Worm (Caenorhabditis elegans) whole organism, midembryonic: ENCODE measurements around the gene sri-21.

ENCODE experiments used
- T22C8.4 ChIP-seq: fragments of 200-800 bp; sonication (Bioruptor generic); IDR thresholded peaks from 2 replicates; pipeline ENCODE4 v1.3.6; 2022; ENCODE audit warnings: missing genetic modification characterization, missing compliant biosample characterization
- cog-1 ChIP-seq: sonication (generic microtip); optimal IDR thresholded peaks from 2 replicates; lab custom pipeline; 2016; ENCODE audit warnings: missing genetic modification characterization, missing compliant biosample characterization
- flt-1 ChIP-seq: fragments of 200-800 bp; sonication (Bioruptor generic); IDR thresholded peaks from 2 replicates; pipeline ENCODE4 v1.3.6; 2022; ENCODE audit warnings: missing genetic modification characterization, missing compliant biosample characterization
- klf-2 ChIP-seq: fragments of 200-800 bp; sonication (Bioruptor generic); conservative IDR thresholded peaks from 2 replicates; pipeline ENCODE4 v1.3.6; 2022; ENCODE audit warnings: missing genetic modification reagents, missing genetic modification characterization, missing compliant biosample characterization
- med-1 ChIP-seq: sonication (generic microtip); optimal IDR thresholded peaks from 2 replicates; lab custom pipeline; 2017; ENCODE audit warnings: missing genetic modification characterization, mild to moderate bottlenecking, missing compliant biosample characterization, antibody characterized with exemption, missing genetic modification reagents; ENCODE audit not compliant: insufficient read depth
- ref-1 ChIP-seq: fragments of 200-800 bp; sonication (Bioruptor generic); conservative IDR thresholded peaks from 2 replicates; pipeline ENCODE4 v1.3.6; 2022; ENCODE audit warnings: missing genetic modification reagents, missing genetic modification characterization, missing compliant biosample characterization
- tab-1 ChIP-seq: fragments of 200-800 bp; sonication (Bioruptor generic); IDR thresholded peaks from 2 replicates; pipeline ENCODE4 v1.3.6; 2022; ENCODE audit warnings: missing genetic modification characterization, missing compliant biosample characterization
- ztf-23 ChIP-seq: fragments of 200-800 bp; sonication (Bioruptor generic); IDR thresholded peaks from 2 replicates; pipeline ENCODE4 v1.3.6; 2022; ENCODE audit warnings: missing genetic modification reagents, missing genetic modification characterization, missing compliant biosample characterization
- ztf-29 ChIP-seq: fragments of 200-800 bp; sonication (Bioruptor generic); IDR thresholded peaks from 2 replicates; pipeline ENCODE4 v1.3.6; 2022; ENCODE audit warnings: missing genetic modification reagents, missing genetic modification characterization, missing compliant biosample characterization

The sri-21 gene

ce11 chrV:3524970-3525369, 24.7 kb upstream of the sri-21 start, which contains the start of gene T24A6.7:
Gene T24A6.7, plus strand, starts transcription at chrV:3525270.
- TF ChIP-seq flt-1 (no peak), ref-1 (GFP tag; lab: Robert Waterston, UW) (no peak), med-1 (GFP tag; lab: Kevin White, UChicago) (no peak), T22C8.4 (GFP tag; lab: Robert Waterston, UW) (no peak), tab-1 (GFP tag; lab: Robert Waterston, UW) (no peak), ztf-29 (no peak), ztf-23 (no peak), cog-1 (no peak), klf-2 (no peak)

DNA sequence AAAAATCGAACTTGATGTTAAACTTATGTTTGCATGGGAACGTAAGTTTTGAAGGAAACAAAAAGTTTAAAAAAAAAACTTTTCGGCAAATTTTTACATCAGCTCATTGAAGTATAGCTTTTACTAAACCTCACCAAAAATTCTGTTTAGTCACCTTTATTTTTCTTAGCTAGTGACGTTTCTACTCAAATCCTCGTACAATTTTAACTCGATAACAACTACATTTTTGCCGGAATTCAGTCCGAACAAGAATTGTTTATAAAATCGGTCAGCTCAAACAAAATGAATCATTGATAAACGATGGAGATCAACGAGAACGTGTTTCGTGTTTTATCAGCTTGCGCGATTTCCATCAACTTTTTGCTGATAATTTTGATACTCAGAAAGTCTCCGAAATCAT, 22.8 kb upstream of the sri-21 start, which contains the start of gene str-260:
str-260 (plus strand) TSS at position 301 of the 400 bp plus-strand sequence.
- TF ChIP-seq flt-1, result no peak
- TF ChIP-seq klf-2, result no peak
- TF ChIP-seq ztf-29, result no peak
- no peak for TF ChIP-seq ztf-23
- TF ChIP-seq med-1 (GFP tag; lab: Kevin White, UChicago), result no peak
- no peak for TF ChIP-seq ref-1 (GFP tag; lab: Robert Waterston, UW)
- TF ChIP-seq cog-1, result no peak
- TF ChIP-seq T22C8.4 (GFP tag; lab: Robert Waterston, UW), result no peak
- no peak for TF ChIP-seq tab-1 (GFP tag; lab: Robert Waterston, UW)

DNA sequence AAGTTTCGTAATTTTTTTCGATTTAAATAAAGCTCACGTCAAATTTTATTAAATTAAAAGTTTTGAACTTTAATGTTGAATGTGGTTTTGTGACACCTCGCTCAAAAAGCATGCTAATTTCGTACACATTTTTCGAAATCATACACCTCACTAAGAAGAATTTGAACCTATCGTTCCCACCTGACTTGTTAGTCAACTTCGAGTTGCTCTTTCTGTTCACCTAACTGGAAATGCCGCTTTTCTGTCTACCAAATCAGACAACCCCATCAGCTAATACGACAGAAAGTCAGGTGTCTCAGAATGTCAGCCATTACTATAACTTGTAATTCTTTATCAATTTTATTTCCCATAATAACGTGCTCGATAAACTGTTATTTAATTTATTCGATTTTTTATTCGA, 19.2 kb upstream of the sri-21 start, which contains the start of gene srbc-66:
srbc-66 (plus strand) TSS at position 301 of the 400 bp plus-strand sequence.
- no peak for TF ChIP-seq ztf-23

ce11 chrV:3535260-3535659, 14.4 kb upstream of the sri-21 start, which contains the start of gene nhr-221:
Gene nhr-221, minus strand, starts transcription at chrV:3535360.
- no peak for TF ChIP-seq flt-1
- no peak for TF ChIP-seq med-1 (GFP tag; lab: Kevin White, UChicago)
- TF ChIP-seq ref-1 (GFP tag; lab: Robert Waterston, UW), result no peak
- no peak for TF ChIP-seq ztf-23
- TF ChIP-seq klf-2, result no peak
- no peak for TF ChIP-seq T22C8.4 (GFP tag; lab: Robert Waterston, UW)
- no peak for TF ChIP-seq cog-1
- no peak for TF ChIP-seq tab-1 (GFP tag; lab: Robert Waterston, UW)
- no peak for TF ChIP-seq ztf-29

- no peak for TF ChIP-seq cog-1
Measured at ce11 chrV:3538307-3538706, 11.3 kb upstream of the sri-21 start, which contains the start of gene nhr-93. Gene nhr-93, minus strand, starts transcription at chrV:3538407.

DNA sequence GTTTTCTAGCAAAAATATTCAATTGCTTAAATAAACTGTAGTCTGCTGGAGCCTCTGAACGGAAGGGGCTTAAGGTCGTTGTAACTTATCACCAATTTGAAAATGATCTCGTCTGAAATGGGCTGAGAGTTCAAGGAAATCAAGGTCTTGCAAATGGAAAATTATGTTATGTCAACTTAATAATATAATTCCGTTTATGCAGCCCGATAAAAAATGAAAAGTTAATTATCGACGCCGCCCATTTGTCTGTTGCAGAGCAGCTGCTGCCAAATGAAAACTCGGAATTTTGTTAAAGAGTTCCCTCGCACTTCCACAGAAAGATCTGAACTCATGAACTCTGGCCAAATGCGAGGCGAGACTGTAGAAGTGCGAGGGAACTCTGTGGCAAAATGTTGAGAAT, 8.5 kb upstream of the sri-21 start, which contains the start of gene srbc-67:
srbc-67 (minus strand) TSS at position 101 of the 400 bp plus-strand sequence.
- no peak for TF ChIP-seq ztf-29

ce11 chrV:3543344-3543743, 6.3 kb upstream of the sri-21 start, which contains the start of gene nhr-222:
Gene nhr-222, minus strand, starts transcription at chrV:3543444.
- TF ChIP-seq ztf-23 (no peak), ref-1 (GFP tag; lab: Robert Waterston, UW) (no peak), tab-1 (GFP tag; lab: Robert Waterston, UW) (no peak), med-1 (GFP tag; lab: Kevin White, UChicago) (no peak), flt-1 (no peak), klf-2 (no peak), T22C8.4 (GFP tag; lab: Robert Waterston, UW) (no peak), ztf-29 (no peak), cog-1 (no peak)

DNA sequence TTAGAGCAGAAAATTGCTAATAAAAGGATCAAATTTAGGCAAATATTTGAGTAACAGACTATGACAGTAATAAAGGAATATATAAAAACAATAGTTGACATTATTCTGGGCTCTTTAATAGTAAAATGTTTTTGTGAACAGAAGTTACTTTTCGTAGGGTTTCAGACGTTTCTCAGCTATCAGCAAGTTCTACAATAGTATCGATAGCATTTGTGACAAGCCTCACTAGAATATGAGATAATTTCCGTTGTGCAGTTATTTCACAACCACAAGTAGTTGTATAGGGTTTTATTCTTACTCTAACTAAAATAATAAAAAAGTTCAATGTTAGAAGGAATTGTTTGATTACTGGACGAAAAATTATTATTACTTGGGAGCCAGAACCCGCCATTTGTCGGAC, 3.1 kb upstream of the sri-21 start, which contains the start of gene srbc-68:
srbc-68 (minus strand) TSS at position 101 of the 400 bp plus-strand sequence.
- no peak for TF ChIP-seq ztf-23
- TF ChIP-seq flt-1, result no peak
- TF ChIP-seq klf-2, result no peak
- TF ChIP-seq cog-1, result no peak
- no peak for TF ChIP-seq T22C8.4 (GFP tag; lab: Robert Waterston, UW)
- TF ChIP-seq med-1 (GFP tag; lab: Kevin White, UChicago), result no peak
- no peak for TF ChIP-seq tab-1 (GFP tag; lab: Robert Waterston, UW)
- no peak for TF ChIP-seq ref-1 (GFP tag; lab: Robert Waterston, UW)
- no peak for TF ChIP-seq ztf-29

- TF ChIP-seq flt-1 (no peak), T22C8.4 (GFP tag; lab: Robert Waterston, UW) (no peak), tab-1 (GFP tag; lab: Robert Waterston, UW) (no peak), ref-1 (GFP tag; lab: Robert Waterston, UW) (no peak), ztf-29 (no peak), cog-1 (no peak), klf-2 (no peak), ztf-23 (no peak), med-1 (GFP tag; lab: Kevin White, UChicago) (no peak)
Measured at ce11 chrV:3548798-3549197, 855 bp upstream of the sri-21 start, which contains the start of gene srw-130. Gene srw-130, minus strand, starts transcription at chrV:3548898.

DNA sequence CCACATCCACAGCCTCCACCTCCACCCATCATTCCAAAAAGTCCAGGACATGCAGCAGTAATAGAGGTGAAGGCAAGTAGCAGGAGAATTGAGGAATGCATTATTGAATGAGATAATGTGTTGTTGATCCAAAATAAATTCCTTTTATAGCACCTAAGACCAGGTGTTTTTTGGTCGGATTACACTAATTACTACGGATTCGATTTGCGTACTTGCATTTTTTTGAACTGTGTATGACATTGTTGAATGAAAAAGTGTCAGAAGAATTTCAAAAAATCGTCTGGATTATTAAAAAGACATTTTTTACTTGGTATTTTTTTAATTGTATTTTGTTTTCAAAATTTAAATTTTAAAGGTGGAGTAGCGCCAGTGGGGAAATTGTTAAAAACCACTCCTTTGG, 2.1 kb downstream of the sri-21 start, which contains the start of gene grl-28:
grl-28 (minus strand) TSS at position 101 of the 400 bp plus-strand sequence.
- no peak for TF ChIP-seq med-1 (GFP tag; lab: Kevin White, UChicago)
- TF ChIP-seq klf-2, result no peak
- no peak for TF ChIP-seq ztf-29
- no peak for TF ChIP-seq flt-1

DNA sequence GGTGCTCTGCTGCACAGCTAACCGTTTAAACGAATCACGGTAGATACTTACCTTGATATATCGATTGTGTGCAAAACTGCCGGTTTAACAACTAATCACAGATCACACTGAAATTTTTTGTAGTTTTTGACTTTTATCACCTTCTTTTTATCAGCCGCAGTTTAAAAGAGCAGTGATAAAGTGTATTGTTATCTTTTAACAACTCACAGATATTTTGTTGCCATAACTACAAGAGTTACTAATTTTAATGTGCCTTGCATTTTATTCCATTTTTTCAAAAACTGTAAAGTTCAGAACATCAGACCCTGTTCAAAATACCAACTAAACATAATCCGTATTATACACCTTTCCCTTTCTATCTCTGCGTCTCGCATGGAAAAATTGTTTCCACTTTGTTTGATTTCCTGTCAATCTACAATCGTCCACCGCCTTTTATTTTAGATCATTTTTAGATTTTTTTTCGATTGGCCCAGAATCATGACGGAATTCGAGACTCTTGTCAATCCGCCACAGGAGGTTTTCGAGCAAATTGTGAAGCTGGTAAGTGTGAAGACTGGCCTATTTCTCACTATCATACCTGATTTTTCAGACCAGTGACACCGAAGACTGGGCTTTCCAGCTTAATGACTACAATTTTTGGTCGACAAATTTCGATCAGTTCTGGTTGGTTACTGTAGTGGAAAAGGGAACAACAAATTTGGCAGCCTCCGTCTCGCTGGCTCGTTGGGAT, 3.3 kb downstream of the sri-21 start, which contains the start of gene T24A6.20:
T24A6.20 (plus strand) TSS at position 395 of the 730 bp plus-strand sequence.
- no peak for TF ChIP-seq ref-1 (GFP tag; lab: Robert Waterston, UW)
